Fruit fly (Drosophila melanogaster) whole organism, embryonic: ENCODE measurements around the gene p24-2.
A peak's percentile ranks its signal among the peaks of the same experiment; 100 is the strongest.

ENCODE experiments used
- Asciz ChIP-seq: fragments of 200-800 bp; sonication (Bioruptor generic); optimal IDR thresholded peaks from 2 replicates; lab custom pipeline; 2017; ENCODE audit warnings: missing biosample characterization, mild to moderate bottlenecking, missing genetic modification characterization, missing genetic modification reagents
- B-H1 ChIP-seq: fragments of 200-800 bp; sonication (Bioruptor generic); IDR thresholded peaks from 3 replicates; pipeline ENCODE4 v1.3.6; 2022; ENCODE audit warnings: missing biosample characterization, missing genetic modification characterization
- B-H2 ChIP-seq: fragments of 200-800 bp; sonication (Bioruptor generic); optimal IDR thresholded peaks from 2 replicates; lab custom pipeline; 2018; ENCODE audit warnings: missing biosample characterization, mild to moderate bottlenecking, missing genetic modification characterization
- CG11504 ChIP-seq: fragments of 200-800 bp; sonication (Bioruptor generic); optimal IDR thresholded peaks from 3 replicates; lab custom pipeline; 2019; ENCODE audit warnings: missing biosample characterization, mild to moderate bottlenecking, missing genetic modification characterization, moderate library complexity
- CG11560 ChIP-seq: fragments of 200-800 bp; sonication (Bioruptor generic); IDR thresholded peaks from 3 replicates; pipeline ENCODE4 v1.3.6; 2022; ENCODE audit warnings: missing biosample characterization, missing genetic modification characterization
- CG13894 ChIP-seq: fragments of 200-800 bp; sonication (Bioruptor generic); optimal IDR thresholded peaks from 3 replicates; lab custom pipeline; 2018; ENCODE audit warnings: missing biosample characterization, mild to moderate bottlenecking, missing genetic modification characterization, moderate library complexity
- CG14014 ChIP-seq: fragments of 200-800 bp; sonication (Bioruptor generic); IDR thresholded peaks from 2 replicates; pipeline ENCODE4 v1.3.6; 2022; ENCODE audit warnings: missing biosample characterization, missing genetic modification characterization
- CG1603 ChIP-seq: fragments of 200-800 bp; sonication (Bioruptor generic); optimal IDR thresholded peaks from 2 replicates; lab custom pipeline; 2019; ENCODE audit warnings: missing biosample characterization, mild to moderate bottlenecking, missing genetic modification characterization, moderate library complexity
- CG1832 ChIP-seq: fragments of 200-800 bp; sonication (Bioruptor generic); optimal IDR thresholded peaks from 2 replicates; lab custom pipeline; 2017; ENCODE audit warnings: missing biosample characterization, mild to moderate bottlenecking, missing genetic modification characterization, inconsistent platforms
- CG2875 ChIP-seq: fragments of 200-800 bp; sonication (Bioruptor generic); optimal IDR thresholded peaks from 2 replicates; lab custom pipeline; 2017; ENCODE audit warnings: missing biosample characterization, mild to moderate bottlenecking, missing genetic modification characterization, missing genetic modification reagents
- CG34376 ChIP-seq: fragments of 200-800 bp; sonication (Bioruptor generic); optimal IDR thresholded peaks from 2 replicates; lab custom pipeline; 2018; ENCODE audit warnings: missing biosample characterization, mild to moderate bottlenecking, missing genetic modification characterization
- CG4282 ChIP-seq: fragments of 200-800 bp; sonication (Bioruptor generic); optimal IDR thresholded peaks from 2 replicates; lab custom pipeline; 2016; ENCODE audit warnings: missing biosample characterization, missing genetic modification characterization
- CG6654 ChIP-seq: fragments of 200-800 bp; sonication (Bioruptor generic); optimal IDR thresholded peaks from 2 replicates; lab custom pipeline; 2017; ENCODE audit warnings: missing biosample characterization, mild to moderate bottlenecking, missing genetic modification characterization
- CG6765 ChIP-seq: fragments of 200-800 bp; sonication (Bioruptor generic); optimal IDR thresholded peaks from 3 replicates; lab custom pipeline; 2017; ENCODE audit warnings: missing biosample characterization, mild to moderate bottlenecking, missing genetic modification characterization
- CG6813 ChIP-seq: fragments of 200-800 bp; sonication (Bioruptor generic); optimal IDR thresholded peaks from 2 replicates; lab custom pipeline; 2017; ENCODE audit warnings: missing biosample characterization, missing genetic modification characterization, mild to moderate bottlenecking, moderate library complexity, missing genetic modification reagents
- CG7357 ChIP-seq: fragments of 200-800 bp; sonication (Bioruptor generic); IDR thresholded peaks from 3 replicates; pipeline ENCODE4 v1.3.6; 2022; ENCODE audit warnings: missing biosample characterization, missing genetic modification characterization
- Camta ChIP-seq: fragments of 200-800 bp; sonication (Bioruptor generic); optimal IDR thresholded peaks from 2 replicates; lab custom pipeline; 2016; ENCODE audit warnings: missing biosample characterization, missing genetic modification characterization
- Dad ChIP-seq: fragments of 200-800 bp; sonication (Bioruptor generic); optimal IDR thresholded peaks from 3 replicates; lab custom pipeline; 2016; ENCODE audit warnings: missing biosample characterization, missing genetic modification characterization
- Deaf1 ChIP-seq: fragments of 200-800 bp; optimal IDR thresholded peaks from 3 replicates; lab custom pipeline; 2019; ENCODE audit warnings: missing biosample characterization, mild to moderate bottlenecking, missing genetic modification characterization, moderate library complexity
- Dref ChIP-seq: fragments of 200-800 bp; sonication (Bioruptor generic); IDR thresholded peaks from 2 replicates; pipeline ENCODE4 v1.3.6; 2022; ENCODE audit warnings: missing biosample characterization, missing genetic modification characterization
- Ets97D ChIP-seq: fragments of 200-800 bp; sonication (Bioruptor generic); optimal IDR thresholded peaks from 3 replicates; lab custom pipeline; 2016; ENCODE audit warnings: missing biosample characterization, missing genetic modification characterization
- GATAe ChIP-seq: fragments of 200-800 bp; sonication (Bioruptor generic); conservative IDR thresholded peaks from 2 replicates; pipeline ENCODE4 v1.3.6; 2022; ENCODE audit warnings: missing biosample characterization, missing genetic modification characterization
- Hsf ChIP-seq: fragments of 200-800 bp; sonication (Bioruptor generic); optimal IDR thresholded peaks from 3 replicates; lab custom pipeline; 2016; ENCODE audit warnings: missing biosample characterization, missing genetic modification characterization
- Max ChIP-seq: fragments of 200-800 bp; sonication (Bioruptor generic); optimal IDR thresholded peaks from 2 replicates; lab custom pipeline; 2016; ENCODE audit warnings: missing biosample characterization, mild to moderate bottlenecking, missing genetic modification characterization
- Mes4 ChIP-seq: fragments of 200-800 bp; sonication (Bioruptor generic); optimal IDR thresholded peaks from 2 replicates; lab custom pipeline; 2016; ENCODE audit warnings: missing biosample characterization, missing genetic modification characterization
- NfI ChIP-seq: fragments of 200-800 bp; sonication (Bioruptor generic); optimal IDR thresholded peaks from 3 replicates; lab custom pipeline; 2018; ENCODE audit warnings: missing biosample characterization, mild to moderate bottlenecking, missing genetic modification characterization, moderate library complexity
- Ravus ChIP-seq: fragments of 200-800 bp; sonication (Bioruptor generic); IDR thresholded peaks from 2 replicates; pipeline ENCODE4 v1.3.6; 2022; ENCODE audit warnings: missing biosample characterization, missing genetic modification characterization
- Rfx ChIP-seq: fragments of 200-800 bp; sonication (Bioruptor generic); IDR thresholded peaks from 2 replicates; pipeline ENCODE4 v1.3.6; 2022; ENCODE audit warnings: missing biosample characterization, missing genetic modification characterization
- Rx ChIP-seq: fragments of 200-800 bp; sonication (Bioruptor generic); IDR thresholded peaks from 2 replicates; pipeline ENCODE4 v1.3.6; 2022; ENCODE audit warnings: missing biosample characterization, missing genetic modification characterization
- aop ChIP-seq: fragments of 200-800 bp; sonication (Bioruptor generic); IDR thresholded peaks from 2 replicates; pipeline ENCODE4 v1.3.6; 2022; ENCODE audit warnings: missing biosample characterization, missing genetic modification characterization
- dysf ChIP-seq: fragments of 200-800 bp; sonication (Bioruptor generic); IDR thresholded peaks from 3 replicates; pipeline ENCODE4 v1.3.6; 2022; ENCODE audit warnings: missing biosample characterization, missing genetic modification characterization
- esg ChIP-seq: fragments of 200-800 bp; sonication (Bioruptor generic); conservative IDR thresholded peaks from 2 replicates; pipeline ENCODE4 v1.3.6; 2022; ENCODE audit warnings: missing biosample characterization, missing genetic modification characterization
- exex ChIP-seq: fragments of 200-800 bp; sonication (Bioruptor generic); optimal IDR thresholded peaks from 4 replicates; lab custom pipeline; 2018; ENCODE audit warnings: missing biosample characterization, mild to moderate bottlenecking, missing genetic modification characterization, moderate library complexity
- grn ChIP-seq: fragments of 200-800 bp; sonication (Bioruptor generic); optimal IDR thresholded peaks from 3 replicates; lab custom pipeline; 2017; ENCODE audit warnings: missing biosample characterization, missing genetic modification characterization
- ham ChIP-seq: fragments of 200-800 bp; sonication (Bioruptor generic); IDR thresholded peaks from 2 replicates; pipeline ENCODE4 v1.3.6; 2022; ENCODE audit warnings: missing biosample characterization, missing genetic modification characterization
- inv ChIP-seq: fragments of 200-800 bp; sonication (Bioruptor generic); IDR thresholded peaks from 2 replicates; pipeline ENCODE4 v1.3.6; 2022; ENCODE audit warnings: missing biosample characterization, missing genetic modification characterization; ENCODE audit not compliant: partially characterized antibody
- mirr ChIP-seq: fragments of 200-800 bp; sonication (Bioruptor generic); optimal IDR thresholded peaks from 3 replicates; lab custom pipeline; 2018; ENCODE audit warnings: missing biosample characterization, mild to moderate bottlenecking, missing genetic modification characterization
- nerfin-1 ChIP-seq: fragments of 200-800 bp; sonication (Bioruptor generic); optimal IDR thresholded peaks from 3 replicates; lab custom pipeline; 2019; ENCODE audit warnings: missing biosample characterization, mild to moderate bottlenecking, missing genetic modification characterization, moderate library complexity
- oc ChIP-seq: fragments of 200-800 bp; sonication (Bioruptor generic); optimal IDR thresholded peaks from 2 replicates; lab custom pipeline; 2018; ENCODE audit warnings: missing biosample characterization, mild to moderate bottlenecking, missing genetic modification characterization, moderate library complexity
- org-1 ChIP-seq: fragments of 200-800 bp; sonication (Bioruptor generic); optimal IDR thresholded peaks from 2 replicates; lab custom pipeline; 2017; ENCODE audit warnings: missing biosample characterization, missing genetic modification characterization
- pb ChIP-seq: fragments of 200-800 bp; sonication (Bioruptor generic); optimal IDR thresholded peaks from 3 replicates; lab custom pipeline; 2016; ENCODE audit warnings: missing biosample characterization, missing genetic modification characterization
- scrt ChIP-seq: fragments of 200-800 bp; sonication (Bioruptor generic); optimal IDR thresholded peaks from 2 replicates; lab custom pipeline; 2018; ENCODE audit warnings: missing biosample characterization, mild to moderate bottlenecking, missing genetic modification characterization, moderate library complexity
- sd ChIP-seq: fragments of 200-800 bp; sonication (Bioruptor generic); optimal IDR thresholded peaks from 3 replicates; lab custom pipeline; 2018; ENCODE audit warnings: missing biosample characterization, mild to moderate bottlenecking, missing genetic modification characterization, moderate library complexity
- sens ChIP-seq: fragments of 200-800 bp; sonication (Bioruptor generic); peaks from one replicate; lab custom pipeline; 2016; ENCODE audit warnings: missing biosample characterization, missing genetic modification characterization
- sug ChIP-seq: fragments of 200-800 bp; optimal IDR thresholded peaks from 2 replicates; lab custom pipeline; 2019; ENCODE audit warnings: missing biosample characterization, mild to moderate bottlenecking, missing genetic modification characterization, moderate library complexity
- tio ChIP-seq: fragments of 200-800 bp; sonication (Bioruptor generic); optimal IDR thresholded peaks from 2 replicates; lab custom pipeline; 2017; ENCODE audit warnings: missing biosample characterization, missing genetic modification characterization, inconsistent platforms
- zen ChIP-seq: fragments of 200-800 bp; sonication (Bioruptor generic); optimal IDR thresholded peaks from 3 replicates; lab custom pipeline; 2018; ENCODE audit warnings: missing biosample characterization, mild to moderate bottlenecking, missing genetic modification characterization, moderate library complexity

p24-2 gene

dm6 chr3R:9644620-9645019, 48.0 kb downstream of the p24-2 start (continued):
- TF ChIP-seq tio (GFP tag; lab: Kevin White, UChicago), result no peak
- TF ChIP-seq CG1603 (tag; lab: Kevin White, UChicago), result no peak
- no peak for TF ChIP-seq oc (tag; lab: Kevin White, UChicago)
- no peak for TF ChIP-seq CG6654

- TF ChIP-seq nerfin-1 (no peak), grn (GFP tag; lab: Kevin White, UChicago) (peak; percentile 41), exex (tag; lab: Kevin White, UChicago) (peak; percentile 86), mirr (peak; percentile 61), CG4282 (no peak), sug (tag; lab: Kevin White, UChicago) (peak; percentile 61), CG11560 (tag; lab: Robert Waterston, UW) (no peak), GATAe (GFP tag; lab: Robert Waterston, UW) (peak; percentile 39; the same call in 1 of the 2 replicates), CG34376 (GFP tag; lab: Kevin White, UChicago) (peak; percentile 74), sd (tag; lab: Kevin White, UChicago) (peak; percentile 83)
These were observed 48.6 kb downstream of the p24-2 start for dm6 chr3R:9643977-9644376.

DNA sequence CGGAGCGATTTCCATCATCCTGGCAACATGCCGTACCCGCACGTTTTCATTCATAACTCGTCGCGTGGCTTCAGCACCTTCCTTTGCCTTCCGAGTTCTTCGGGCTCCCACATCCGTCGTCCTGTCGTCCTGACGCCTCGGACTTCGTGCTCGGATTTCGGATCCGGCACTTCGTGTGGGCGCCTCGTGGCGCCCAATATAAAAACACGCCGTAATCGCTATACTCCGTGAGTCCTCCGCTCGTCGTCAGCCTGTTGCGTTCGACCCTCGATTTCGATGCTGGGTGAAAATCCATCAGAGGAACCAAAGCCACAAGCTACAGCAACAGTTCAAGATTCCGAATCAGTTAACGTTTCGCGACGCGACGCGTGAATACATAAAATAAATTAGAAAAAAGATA, 52.3 kb downstream of the p24-2 start:
- peak; percentile 30 for TF ChIP-seq CG11504 (tag; lab: Kevin White, UChicago)
- TF ChIP-seq Asciz, result no peak
- TF ChIP-seq Ets97D (GFP tag; lab: Kevin White, UChicago), result no peak
- no peak for TF ChIP-seq Camta (GFP tag; lab: Kevin White, UChicago)
- TF ChIP-seq esg, result no peak
- TF ChIP-seq CG14014 (GFP tag; lab: Robert Waterston, UW), result no peak
- no peak for TF ChIP-seq Ravus (GFP tag; lab: Robert Waterston, UW)
- no peak for TF ChIP-seq aop (GFP tag; lab: Robert Waterston, UW)
- no peak for TF ChIP-seq ham
- no peak for TF ChIP-seq CG34376 (GFP tag; lab: Kevin White, UChicago)
- TF ChIP-seq B-H1 (GFP tag; lab: Robert Waterston, UW), result no peak
- no peak for TF ChIP-seq Hsf (GFP tag; lab: Kevin White, UChicago)
- TF ChIP-seq dysf (GFP tag; lab: Robert Waterston, UW), result no peak
- TF ChIP-seq Mes4 (GFP tag; lab: Kevin White, UChicago), result no peak
- no peak for TF ChIP-seq zen
- no peak for TF ChIP-seq B-H2 (GFP tag; lab: Kevin White, UChicago)
- TF ChIP-seq inv (GFP tag; lab: Robert Waterston, UW), result no peak
- peak; percentile 83 for TF ChIP-seq scrt (GFP tag; lab: Kevin White, UChicago)
- no peak for TF ChIP-seq org-1
- TF ChIP-seq NfI, result no peak
- TF ChIP-seq GATAe (GFP tag; lab: Robert Waterston, UW), result no peak
- TF ChIP-seq sens, result peak; percentile 16
- no peak for TF ChIP-seq pb (GFP tag; lab: Kevin White, UChicago)
- TF ChIP-seq Dref (GFP tag; lab: Robert Waterston, UW), result no peak
- no peak for TF ChIP-seq CG7357 (GFP tag; lab: Robert Waterston, UW)
- peak; percentile 79 for TF ChIP-seq CG13894 (tag; lab: Kevin White, UChicago)
- 0 out of 2 replicates have a peak, but pooled peaks have one; percentile 4 for TF ChIP-seq Rfx (GFP tag; lab: Robert Waterston, UW)
- TF ChIP-seq Deaf1 (tag; lab: Kevin White, UChicago), result peak; percentile 93
- TF ChIP-seq Dad (GFP tag; lab: Kevin White, UChicago), result no peak
- no peak for TF ChIP-seq CG6765 (GFP tag; lab: Kevin White, UChicago)
- TF ChIP-seq CG6813 (GFP tag; lab: Kevin White, UChicago), result no peak
- no peak for TF ChIP-seq CG1832 (GFP tag; lab: Kevin White, UChicago)
- TF ChIP-seq CG2875 (GFP tag; lab: Kevin White, UChicago), result no peak
- no peak for TF ChIP-seq Max (GFP tag; lab: Kevin White, UChicago)
- TF ChIP-seq Rx (GFP tag; lab: Robert Waterston, UW), result no peak
